Fruit fly (Drosophila melanogaster): ENCODE data around the gene CASK.

Gene CASK

dm6 chr3R:21839636-21840035 lies 17.2 kb upstream of the CASK start (continued):
- TF ChIP-seq sd (tag; optimal IDR thresholded peaks at IDR 0.05) (no peak), CrebB (tag; optimal IDR thresholded peaks at IDR 0.05) (no peak), CG6254 (GFP tag; optimal IDR thresholded peaks at IDR 0.05) (no peak), phol (tag; optimal IDR thresholded peaks at IDR 0.05) (peak; percentile 34), vfl (GFP tag; optimal IDR thresholded peaks at IDR 0.05) (no peak), Dip3 (GFP tag; optimal IDR thresholded peaks at IDR 0.05) (no peak), CG17612 (GFP tag; IDR thresholded peaks at IDR 0.05) (no peak), CG17385 (GFP tag; optimal IDR thresholded peaks at IDR 0.05) (peak; percentile 18), Oaz (GFP tag; IDR thresholded peaks at IDR 0.05) (no peak), stwl (tag; optimal IDR thresholded peaks at IDR 0.05) (no peak), salm (tag; optimal IDR thresholded peaks at IDR 0.05) (no peak), CG32532 (GFP tag; IDR thresholded peaks at IDR 0.05) (no peak), tin (GFP tag; optimal IDR thresholded peaks at IDR 0.05) (no peak), hb (GFP tag; IDR thresholded peaks at IDR 0.05; ENCODE audit: partially characterized antibody) (no peak), CG3163 (GFP tag; optimal IDR thresholded peaks at IDR 0.05) (no peak), Usf (GFP tag; optimal IDR thresholded peaks at IDR 0.05) (no peak), CG7987 (GFP tag; optimal IDR thresholded peaks at IDR 0.05) (no peak), CG6175 (GFP tag; IDR thresholded peaks at IDR 0.05) (no peak), CTCF (GFP tag; optimal IDR thresholded peaks at IDR 0.05) (no peak), CG1024 (GFP tag; IDR thresholded peaks at IDR 0.05) (no peak), HmgD (GFP tag; optimal IDR thresholded peaks at IDR 0.05) (no peak), cwo (GFP tag; optimal IDR thresholded peaks at IDR 0.05) (no peak), Sry-β (GFP tag; optimal IDR thresholded peaks at IDR 0.05) (no peak), dm (GFP tag; optimal IDR thresholded peaks at IDR 0.05) (no peak), CG2116 (GFP tag; optimal IDR thresholded peaks at IDR 0.05) (no peak), crol (GFP tag; IDR thresholded peaks at IDR 0.05) (no peak), aop (GFP tag; IDR thresholded peaks at IDR 0.05) (no peak), jumu (GFP tag; optimal IDR thresholded peaks at IDR 0.05) (no peak), Gsc (GFP tag; IDR thresholded peaks at IDR 0.05) (no peak), Bgb (GFP tag; IDR thresholded peaks at IDR 0.05; ENCODE audit: partially characterized antibody) (no peak), H2.0 (GFP tag; IDR thresholded peaks at IDR 0.05) (no peak), CG8924 (tag; optimal IDR thresholded peaks at IDR 0.05) (peak; percentile 66), crp (GFP tag; optimal IDR thresholded peaks at IDR 0.05) (no peak), dimm (GFP tag; IDR thresholded peaks at IDR 0.05) (no peak), tap (tag; optimal IDR thresholded peaks at IDR 0.05) (peak; percentile 27), Vsx1 (GFP tag; optimal IDR thresholded peaks at IDR 0.05) (no peak), B-H1 (GFP tag; IDR thresholded peaks at IDR 0.05) (no peak), Hr51 (GFP tag; optimal IDR thresholded peaks at IDR 0.05) (peak in 1 of 2 experiments; percentile 73), Sox102F (GFP tag; optimal IDR thresholded peaks at IDR 0.05) (peak; percentile 53), Myb (GFP tag; optimal IDR thresholded peaks at IDR 0.05) (no peak), CG2712 (tag; optimal IDR thresholded peaks at IDR 0.05) (peak; percentile 52), inv (GFP tag; IDR thresholded peaks at IDR 0.05; ENCODE audit: partially characterized antibody) (no peak), BtbVII (GFP tag; optimal IDR thresholded peaks at IDR 0.05) (peak; percentile 33), Asciz (GFP tag; optimal IDR thresholded peaks at IDR 0.05) (peak; percentile 47), MTF-1 (GFP tag; optimal IDR thresholded peaks at IDR 0.05; ENCODE audit: borderline replicate concordance) (no peak), Bdp1 (GFP tag; optimal IDR thresholded peaks at IDR 0.05) (no peak), her (GFP tag; optimal IDR thresholded peaks at IDR 0.05) (no peak), kni (GFP tag; optimal IDR thresholded peaks at IDR 0.05) (no peak), wdn (GFP tag; IDR thresholded peaks at IDR 0.05) (no peak), Pdp1 (GFP tag; optimal IDR thresholded peaks at IDR 0.05) (no peak), CG2129 (GFP tag; IDR thresholded peaks at IDR 0.05; ENCODE audit: partially characterized antibody) (no peak)
